Fruit fly (Drosophila melanogaster) S2 (cell line): ENCODE results near the gene CG12362.

Experiments used
- CG8478 ChIP-seq: fragments of >200 bp; optimal IDR thresholded peaks from 2 replicates; lab custom pipeline; 2018
- CTCF ChIP-seq, 2 experiments: fragments of >200 bp; optimal IDR thresholded peaks; 2 replicates each; lab custom pipeline; 2018

dm6 chr3L:10381275-10381674 lies 31.3 kb upstream of the CG12362 start:
- TF ChIP-seq CTCF (optimal IDR thresholded peaks at IDR 0.05; lab: Kevin White, UChicago) (no peak), CG8478 (lab: Kevin White, UChicago) (no peak)
